Worm (Caenorhabditis elegans) whole organism, midembryonic: ENCODE measurements around the gene K02D10.2.

Experiments used
- cog-1 ChIP-seq: sonication (generic microtip); optimal IDR thresholded peaks from 2 replicates; lab custom pipeline; 2016; ENCODE audit warnings: missing genetic modification characterization, missing compliant biosample characterization
- flt-1 ChIP-seq: fragments of 200-800 bp; sonication (Bioruptor generic); IDR thresholded peaks from 2 replicates; pipeline ENCODE4 v1.3.6; 2022; ENCODE audit warnings: missing genetic modification characterization, missing compliant biosample characterization
- med-1 ChIP-seq: sonication (generic microtip); optimal IDR thresholded peaks from 2 replicates; lab custom pipeline; 2017; ENCODE audit warnings: missing genetic modification characterization, mild to moderate bottlenecking, missing compliant biosample characterization, antibody characterized with exemption, missing genetic modification reagents; ENCODE audit not compliant: insufficient read depth
- ztf-23 ChIP-seq: fragments of 200-800 bp; sonication (Bioruptor generic); IDR thresholded peaks from 2 replicates; pipeline ENCODE4 v1.3.6; 2022; ENCODE audit warnings: missing genetic modification reagents, missing genetic modification characterization, missing compliant biosample characterization

DNA sequence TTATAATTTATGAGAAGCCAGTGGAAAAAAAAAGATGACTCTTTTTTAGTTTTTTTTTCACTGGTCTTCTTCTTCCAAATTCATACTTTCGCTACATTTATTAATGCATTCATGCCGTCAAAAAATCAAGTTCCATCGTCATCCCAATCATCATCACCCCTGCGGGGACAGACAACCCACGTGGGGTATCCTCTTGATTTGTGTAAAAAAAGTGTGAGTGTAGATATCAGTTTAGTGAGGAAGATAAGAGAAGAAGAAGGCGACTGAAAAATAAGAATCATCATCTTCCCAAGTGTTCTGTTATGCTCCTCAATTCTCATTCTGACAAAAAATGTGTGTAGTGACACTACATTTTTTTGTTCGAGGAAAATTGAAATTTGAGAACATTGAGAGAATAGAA lies 39.1 kb downstream of the K02D10.2 start:
- TF ChIP-seq med-1 (no peak), flt-1 (GFP tag; lab: Robert Waterston, UW) (no peak), ztf-23 (no peak), cog-1 (tag; lab: Kevin White, UChicago) (no peak)
